Worm (Caenorhabditis elegans): Measurements from ENCODE around the gene best-2.

The best-2 gene

ce11 chrIV:13112982-13113381 is at the start of gene best-2:
best-2 (minus strand) TSS chrIV:13113082.
- TF ChIP-seq sptf-1 (tag; optimal IDR thresholded peaks at IDR 0.05) (no peak), mef-2 (tag; optimal IDR thresholded peaks at IDR 0.05) (no peak), egl-27 (tag; optimal IDR thresholded peaks at IDR 0.05) (no peak), mep-1 (tag; optimal IDR thresholded peaks at IDR 0.05) (no peak)

- no peak for TF ChIP-seq C16A3.4 (tag; optimal IDR thresholded peaks at IDR 0.05)
- peak; percentile 29 to 36 for TF ChIP-seq efl-1 (optimal IDR thresholded peaks at IDR 0.05)
- peak in 1 of 2 experiments; percentile 81 for TF ChIP-seq efl-1 (GFP tag; optimal IDR thresholded peaks at IDR 0.05 in 1 of 2)
- peak in 1 of 3 experiments; percentile 12 for TF ChIP-seq dpl-1 (GFP tag; optimal IDR thresholded peaks at IDR 0.05)
- no peak for TF ChIP-seq lir-3 (tag; optimal IDR thresholded peaks at IDR 0.05; ENCODE audit: poor library complexity)
- peak; percentile 24 for TF ChIP-seq nhr-85 (tag)
- no peak for TF ChIP-seq unc-130 (tag; optimal IDR thresholded peaks at IDR 0.05)
- TF ChIP-seq lin-35 (GFP tag; optimal IDR thresholded peaks at IDR 0.05), result peak in 1 of 2 experiments; percentile 21
- TF ChIP-seq nhr-237 (tag; optimal IDR thresholded peaks at IDR 0.05), result no peak
- no peak for TF ChIP-seq hlh-17 (GFP tag; optimal IDR thresholded peaks at IDR 0.05; ENCODE audit: borderline replicate concordance)
- no peak for TF ChIP-seq nhr-76 (tag; optimal IDR thresholded peaks at IDR 0.05)
- no peak for TF ChIP-seq nhr-71 (tag; optimal IDR thresholded peaks at IDR 0.05)
- no peak for TF ChIP-seq efl-3 (GFP tag; optimal IDR thresholded peaks at IDR 0.05)
Observed at ce11 chrIV:13154391-13155283, 41.8 kb upstream of the best-2 start, which contains the start of the genes crld-1 and msh-5. crld-1 (minus strand) TSS chrIV:13154441. msh-5 (plus strand) TSS chrIV:13155233.

ce11 chrIV:13149276-13149675 is 36.4 kb upstream of the best-2 start, which contains the start of gene nlp-79:
nlp-79 (plus strand) TSS chrIV:13149576.
- no peak for TF ChIP-seq isw-1 (GFP tag; IDR thresholded peaks at IDR 0.05)
- no peak for TF ChIP-seq fkh-10 (GFP tag; optimal IDR thresholded peaks at IDR 0.05)
- no peak for TF ChIP-seq elt-3 (tag; optimal IDR thresholded peaks at IDR 0.05)
- no peak for TF ChIP-seq C34B4.2 (tag; optimal IDR thresholded peaks at IDR 0.05)

- TF ChIP-seq pax-3 (tag; optimal IDR thresholded peaks at IDR 0.05), result no peak
- no peak for TF ChIP-seq unc-62 (GFP tag; optimal IDR thresholded peaks at IDR 0.05)
- no peak for TF ChIP-seq snu-23 (GFP tag; optimal IDR thresholded peaks at IDR 0.05)
- TF ChIP-seq elt-3 (tag; optimal IDR thresholded peaks at IDR 0.05), result no peak
- no peak for TF ChIP-seq fkh-4 (tag; optimal IDR thresholded peaks at IDR 0.05; ENCODE audit: borderline replicate concordance)
- TF ChIP-seq mef-2 (tag; optimal IDR thresholded peaks at IDR 0.05), result no peak
- TF ChIP-seq grh-1 (GFP tag; IDR thresholded peaks at IDR 0.05), result no peak
- no peak for TF ChIP-seq nhr-20 (tag; optimal IDR thresholded peaks at IDR 0.05)
- no peak for TF ChIP-seq lin-39 (tag; optimal IDR thresholded peaks at IDR 0.05)
- TF ChIP-seq egl-13 (tag; optimal IDR thresholded peaks at IDR 0.05), result no peak
- no peak for TF ChIP-seq Y116A8C.19 (tag; optimal IDR thresholded peaks at IDR 0.05; ENCODE audit: borderline replicate concordance)
- TF ChIP-seq aha-1 (tag; optimal IDR thresholded peaks at IDR 0.05), result no peak
- no peak for TF ChIP-seq sup-37 (GFP tag; optimal IDR thresholded peaks at IDR 0.05)
- no peak for TF ChIP-seq nhr-71 (tag; optimal IDR thresholded peaks at IDR 0.05)
- TF ChIP-seq hlh-17 (GFP tag; optimal IDR thresholded peaks at IDR 0.05; ENCODE audit: borderline replicate concordance), result no peak
Observed at ce11 chrIV:13142254-13142653, 29.4 kb upstream of the best-2 start, which contains the start of gene spe-43. spe-43 (minus strand) TSS chrIV:13142354.

ce11 chrIV:13127720-13128119 is 14.8 kb upstream of the best-2 start:
- TF ChIP-seq zag-1 (tag; optimal IDR thresholded peaks at IDR 0.05) (no peak), efl-1 (optimal IDR thresholded peaks at IDR 0.05) (no peak), efl-1 (GFP tag; optimal IDR thresholded peaks at IDR 0.05 in 1 of 2) (peak in 1 of 2 experiments; percentile 39)

Data from whole organism, L1 larva.